Fruit fly (Drosophila melanogaster): ENCODE measurements around the gene CG5555.

DNA sequence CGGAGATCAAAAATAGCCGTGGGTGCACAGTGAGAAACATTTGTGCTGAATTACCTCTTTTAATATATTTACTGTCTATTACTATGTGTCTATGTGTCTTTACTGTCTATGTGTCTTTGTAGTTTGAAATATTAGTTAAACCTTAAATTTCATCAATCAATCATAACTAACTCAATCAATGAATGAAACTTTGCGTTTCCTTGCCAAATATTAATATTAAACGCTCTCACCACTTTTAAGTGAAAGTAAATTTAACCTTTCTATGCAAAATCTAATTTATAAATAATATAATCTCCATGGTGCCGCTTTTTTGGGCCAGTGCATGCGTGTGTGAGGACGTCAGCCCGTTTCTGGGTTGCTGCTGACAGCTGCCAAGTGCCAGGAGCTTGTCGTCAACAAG lies 876 bp upstream of the CG5555 start:
- no peak for TF ChIP-seq fd96Ca (GFP tag; IDR thresholded peaks at IDR 0.05)
- TF ChIP-seq CG9948 (tag; optimal IDR thresholded peaks at IDR 0.05): peak; percentile 77
- TF ChIP-seq rn (GFP tag; IDR thresholded peaks at IDR 0.05): peak; percentile 44; the same call in 1 of the 2 replicates
- TF ChIP-seq Pif1A (GFP tag; optimal IDR thresholded peaks at IDR 0.05): peak; percentile 71
- TF ChIP-seq CG14655 (GFP tag; optimal IDR thresholded peaks at IDR 0.05): peak; percentile 88
- peak; percentile 62 for TF ChIP-seq CG34367 (tag; optimal IDR thresholded peaks at IDR 0.05)
- TF ChIP-seq EcR (GFP tag; optimal IDR thresholded peaks at IDR 0.05): no peak
- no peak for TF ChIP-seq CG12605 (GFP tag; IDR thresholded peaks at IDR 0.05)
- TF ChIP-seq CG32121 (GFP tag; IDR thresholded peaks at IDR 0.05): peak; percentile 73; the same call in 1 of the 2 replicates

Measured in whole organism, pupa.